Worm (Caenorhabditis elegans) whole organism, mixed stage, embryonic: ENCODE data around the gene Y39B6A.7.

Source experiments
- ceh-39 ChIP-seq: fragments of 150-350 bp; optimal IDR thresholded peaks from 2 replicates; lab custom pipeline; 2014; ENCODE audit warnings: missing biosample characterization, missing genetic modification characterization
- ces-1 ChIP-seq: fragments of 150-350 bp; optimal IDR thresholded peaks from 2 replicates; lab custom pipeline; 2014; ENCODE audit warnings: missing biosample characterization, missing genetic modification reagents, missing genetic modification characterization
- elt-3 ChIP-seq: fragments of 150-350 bp; optimal IDR thresholded peaks from 2 replicates; lab custom pipeline; 2014; ENCODE audit warnings: missing biosample characterization, missing genetic modification characterization
- ham-2 ChIP-seq: fragments of 200-800 bp; sonication (Bioruptor generic); optimal IDR thresholded peaks from 2 replicates; lab custom pipeline; 2018; ENCODE audit warnings: mild to moderate bottlenecking, missing genetic modification characterization, missing compliant biosample characterization
- nhr-12 ChIP-seq: fragments of 150-350 bp; optimal IDR thresholded peaks from 2 replicates; lab custom pipeline; 2014; ENCODE audit warnings: missing biosample characterization, missing genetic modification characterization
- nhr-76 ChIP-seq: sonication (generic microtip); optimal IDR thresholded peaks from 2 replicates; lab custom pipeline; 2017; ENCODE audit warnings: missing biosample characterization, missing genetic modification characterization
- sptf-1 ChIP-seq: sonication (generic microtip); optimal IDR thresholded peaks from 2 replicates; lab custom pipeline; 2017; ENCODE audit warnings: mild to moderate bottlenecking, missing genetic modification characterization, moderate library complexity, missing compliant biosample characterization
- unc-62 ChIP-seq: fragments of 150-350 bp; optimal IDR thresholded peaks from 2 replicates; lab custom pipeline; 2014; ENCODE audit warnings: missing biosample characterization, missing genetic modification reagents, missing genetic modification characterization

ce11 chrV:19125253-19125652, 23.7 kb downstream of the Y39B6A.7 start:
- TF ChIP-seq ham-2 (GFP tag; lab: Kevin White, UChicago) (no peak), unc-62 (GFP tag; lab: Kevin White, UChicago) (no peak), nhr-12 (tag; lab: Kevin White, UChicago) (no peak), sptf-1 (tag; lab: Kevin White, UChicago) (no peak), nhr-76 (no peak), elt-3 (tag; lab: Kevin White, UChicago) (no peak), ceh-39 (tag; lab: Kevin White, UChicago) (no peak), ces-1 (no peak)
